Worm (Caenorhabditis elegans) whole organism, early embryonic: Measurements from ENCODE around the gene acdh-9.

Experiments used
- B0310.2 ChIP-seq: sonication (generic microtip); optimal IDR thresholded peaks from 2 replicates; lab custom pipeline; 2016; ENCODE audit warnings: mild to moderate bottlenecking, missing genetic modification characterization, missing compliant biosample characterization
- ama-1 ChIP-seq: fragments of 150-350 bp; optimal IDR thresholded peaks from 2 replicates; lab custom pipeline; 2014
- flt-1 ChIP-seq: fragments of 200-800 bp; sonication (Bioruptor generic); IDR thresholded peaks from 2 replicates; pipeline ENCODE4 v1.3.6; 2022; ENCODE audit warnings: missing genetic modification characterization, missing compliant biosample characterization
- hmg-4 ChIP-seq: fragments of 200-800 bp; sonication (Bioruptor generic); optimal IDR thresholded peaks from 2 replicates; lab custom pipeline; 2018; ENCODE audit warnings: mild to moderate bottlenecking, missing genetic modification characterization, missing compliant biosample characterization
- tbx-37 ChIP-seq: fragments of 200-800 bp; sonication (Bioruptor generic); conservative IDR thresholded peaks from 2 replicates; pipeline ENCODE4 v1.3.6; 2022; ENCODE audit warnings: missing genetic modification reagents, missing genetic modification characterization, missing compliant biosample characterization
- tra-4 ChIP-seq: sonication (generic microtip); optimal IDR thresholded peaks from 2 replicates; lab custom pipeline; 2017; ENCODE audit warnings: missing genetic modification characterization, missing compliant biosample characterization

DNA sequence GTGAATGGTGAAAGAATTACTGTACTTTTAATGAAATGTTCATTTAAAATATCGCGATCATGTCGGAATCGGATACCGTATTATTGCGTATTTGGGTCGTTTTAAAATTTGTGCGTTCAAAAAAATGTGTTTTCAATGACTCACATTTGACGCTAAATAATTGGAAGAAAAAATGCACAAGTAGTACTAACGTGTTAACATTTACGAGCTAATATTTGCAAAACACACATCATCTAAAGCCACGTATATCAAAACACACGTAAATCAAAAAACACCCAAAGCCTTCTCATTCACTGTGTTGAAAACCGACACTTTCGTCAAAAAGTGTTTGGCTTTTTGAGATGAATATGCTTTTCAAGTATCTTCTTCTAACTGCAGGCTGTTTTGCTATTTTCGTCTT is 22.9 kb downstream of the acdh-9 start, which contains the start of gene F28A10.1:
- TF ChIP-seq ama-1 = no peak
- TF ChIP-seq flt-1 (GFP tag; lab: Robert Waterston, UW) = no peak
- no peak for TF ChIP-seq tbx-37
- TF ChIP-seq B0310.2 = no peak
- no peak for TF ChIP-seq hmg-4 (GFP tag; lab: Kevin White, UChicago)
- TF ChIP-seq tra-4 (tag; lab: Kevin White, UChicago) = no peak
